Fruit fly (Drosophila melanogaster) S2 (cell line): Measurements from ENCODE around the gene solo.

ENCODE experiments used
- CG8478 ChIP-seq: fragments of >200 bp; optimal IDR thresholded peaks from 2 replicates; lab custom pipeline; 2018
- CTCF ChIP-seq, 2 experiments: fragments of >200 bp; optimal IDR thresholded peaks; 2 replicates each; lab custom pipeline; 2018

Gene solo

dm6 chr2L:15117995-15118394 lies 56.5 kb downstream of the solo start:
- TF ChIP-seq CTCF (optimal IDR thresholded peaks at IDR 0.05; lab: Kevin White, UChicago) (no peak), CG8478 (lab: Kevin White, UChicago) (no peak)

dm6 chr2L:15118507-15118906 lies 57.1 kb downstream of the solo start:
- TF ChIP-seq CG8478 (lab: Kevin White, UChicago): no peak
